Fruit fly (Drosophila melanogaster) whole organism, prepupa: ENCODE data around the gene Jon66Ci.

ENCODE experiments used
- Blimp-1 ChIP-seq: fragments of 200-800 bp; sonication (Bioruptor generic); optimal IDR thresholded peaks from 3 replicates; lab custom pipeline; 2017; ENCODE audit warnings: missing biosample characterization, missing genetic modification characterization, mild to moderate bottlenecking, moderate library complexity, missing genetic modification reagents
- CG10631 ChIP-seq: fragments of 200-800 bp; sonication (Bioruptor generic); optimal IDR thresholded peaks from 2 replicates; lab custom pipeline; 2016; ENCODE audit warnings: missing biosample characterization, missing genetic modification characterization
- CG10669 ChIP-seq: fragments of 200-800 bp; sonication (Bioruptor generic); optimal IDR thresholded peaks from 3 replicates; lab custom pipeline; 2018; ENCODE audit warnings: missing biosample characterization, mild to moderate bottlenecking, missing genetic modification characterization, moderate library complexity
- CG11294 ChIP-seq: fragments of 200-800 bp; sonication (Bioruptor generic); IDR thresholded peaks from 2 replicates; pipeline ENCODE4 v1.3.6; 2022; ENCODE audit warnings: missing biosample characterization, missing genetic modification characterization
- CG15336 ChIP-seq: fragments of 200-800 bp; sonication (Bioruptor generic); IDR thresholded peaks from 2 replicates; pipeline ENCODE4 v1.3.6; 2022; ENCODE audit warnings: missing biosample characterization, missing genetic modification characterization
- CG1621 ChIP-seq: fragments of 200-800 bp; sonication (Bioruptor generic); optimal IDR thresholded peaks from 3 replicates; lab custom pipeline; 2018; ENCODE audit warnings: missing biosample characterization, mild to moderate bottlenecking, missing genetic modification characterization
- CG3032 ChIP-seq: fragments of 200-800 bp; optimal IDR thresholded peaks from 2 replicates; lab custom pipeline; 2019; ENCODE audit warnings: missing biosample characterization, mild to moderate bottlenecking, missing genetic modification characterization, moderate library complexity
- CG3919 ChIP-seq: fragments of 200-800 bp; sonication (Bioruptor generic); optimal IDR thresholded peaks from 3 replicates; lab custom pipeline; 2016; ENCODE audit warnings: missing biosample characterization, missing genetic modification characterization
- CG6163 ChIP-seq: fragments of 200-800 bp; sonication (Bioruptor generic); IDR thresholded peaks from 3 replicates; pipeline ENCODE4 v1.3.6; 2022; ENCODE audit warnings: missing biosample characterization, missing genetic modification characterization
- CG6808 ChIP-seq: fragments of 200-800 bp; sonication (Bioruptor generic); optimal IDR thresholded peaks from 3 replicates; lab custom pipeline; 2017; ENCODE audit warnings: missing biosample characterization, missing genetic modification characterization, mild to moderate bottlenecking, moderate library complexity, missing genetic modification reagents
- CG6854 ChIP-seq: fragments of 200-800 bp; sonication (Bioruptor generic); optimal IDR thresholded peaks from 2 replicates; lab custom pipeline; 2017; ENCODE audit warnings: missing biosample characterization, mild to moderate bottlenecking, missing genetic modification characterization
- CG7368 ChIP-seq: fragments of 200-800 bp; sonication (Bioruptor generic); optimal IDR thresholded peaks from 3 replicates; lab custom pipeline; 2016; ENCODE audit warnings: missing biosample characterization, missing genetic modification characterization
- CG8119 ChIP-seq: fragments of 200-800 bp; sonication (Bioruptor generic); IDR thresholded peaks from 3 replicates; pipeline ENCODE4 v1.3.6; 2022; ENCODE audit warnings: missing biosample characterization, missing genetic modification characterization
- CG8319 ChIP-seq: fragments of 200-800 bp; sonication (Bioruptor generic); optimal IDR thresholded peaks from 3 replicates; lab custom pipeline; 2016; ENCODE audit warnings: missing biosample characterization, missing genetic modification characterization
- CG8632 ChIP-seq: fragments of 200-800 bp; sonication (Bioruptor generic); optimal IDR thresholded peaks from 3 replicates; lab custom pipeline; 2016; ENCODE audit warnings: missing biosample characterization, missing genetic modification characterization
- CG9139 ChIP-seq: fragments of 200-800 bp; sonication (Bioruptor generic); optimal IDR thresholded peaks from 3 replicates; lab custom pipeline; 2017; ENCODE audit warnings: missing biosample characterization, mild to moderate bottlenecking, missing genetic modification characterization
- Eip75B ChIP-seq: fragments of 200-800 bp; sonication (Bioruptor generic); optimal IDR thresholded peaks from 3 replicates; lab custom pipeline; 2016; ENCODE audit warnings: missing biosample characterization, missing genetic modification characterization
- Eip78C ChIP-seq: fragments of 200-800 bp; sonication (Bioruptor generic); peaks from one replicate; lab custom pipeline; 2016; ENCODE audit warnings: missing biosample characterization, missing genetic modification characterization
- Eip93F ChIP-seq: fragments of 200-800 bp; sonication (Bioruptor generic); optimal IDR thresholded peaks from 2 replicates; lab custom pipeline; 2016; ENCODE audit warnings: missing biosample characterization, mild to moderate bottlenecking, missing genetic modification characterization
- Ets21C ChIP-seq: fragments of 200-800 bp; sonication (Bioruptor generic); optimal IDR thresholded peaks from 3 replicates; lab custom pipeline; 2016; ENCODE audit warnings: missing biosample characterization, missing genetic modification characterization
- Ets96B ChIP-seq: fragments of 200-800 bp; optimal IDR thresholded peaks from 2 replicates; lab custom pipeline; 2019; ENCODE audit warnings: missing biosample characterization, mild to moderate bottlenecking, missing genetic modification characterization, moderate library complexity
- Hr38 ChIP-seq: sonication (Bioruptor generic); optimal IDR thresholded peaks from 2 replicates; lab custom pipeline; 2016; ENCODE audit warnings: missing biosample characterization, missing genetic modification characterization
- Hr39 ChIP-seq: fragments of 200-800 bp; sonication (Bioruptor generic); optimal IDR thresholded peaks from 2 replicates; lab custom pipeline; 2016; ENCODE audit warnings: missing biosample characterization, missing genetic modification characterization
- Hr4 ChIP-seq: fragments of 200-800 bp; sonication (Bioruptor generic); optimal IDR thresholded peaks from 3 replicates; lab custom pipeline; 2016; ENCODE audit warnings: missing biosample characterization, missing genetic modification characterization
- Lpt ChIP-seq: fragments of 200-800 bp; sonication (Bioruptor generic); optimal IDR thresholded peaks from 3 replicates; lab custom pipeline; 2016; ENCODE audit warnings: missing biosample characterization, missing genetic modification characterization
- Met ChIP-seq: fragments of 200-800 bp; sonication (Bioruptor generic); optimal IDR thresholded peaks from 3 replicates; lab custom pipeline; 2016; ENCODE audit warnings: missing biosample characterization, missing genetic modification characterization
- OdsH ChIP-seq: fragments of 200-800 bp; sonication (Bioruptor generic); optimal IDR thresholded peaks from 3 replicates; lab custom pipeline; 2016; ENCODE audit warnings: missing biosample characterization, missing genetic modification characterization
- Smox ChIP-seq: fragments of 200-800 bp; sonication (Bioruptor generic); optimal IDR thresholded peaks from 3 replicates; lab custom pipeline; 2016; ENCODE audit warnings: missing biosample characterization, missing genetic modification characterization
- Sox102F ChIP-seq: fragments of 200-800 bp; sonication (Bioruptor generic); optimal IDR thresholded peaks from 2 replicates; lab custom pipeline; 2016; ENCODE audit warnings: missing biosample characterization, mild to moderate bottlenecking, missing genetic modification characterization
- Sox14 ChIP-seq: fragments of 200-800 bp; sonication (Bioruptor generic); optimal IDR thresholded peaks from 3 replicates; lab custom pipeline; 2016; ENCODE audit warnings: missing biosample characterization, missing genetic modification characterization
- Sox15 ChIP-seq: fragments of 200-800 bp; sonication (Bioruptor generic); optimal IDR thresholded peaks from 3 replicates; lab custom pipeline; 2016; ENCODE audit warnings: missing biosample characterization, missing genetic modification characterization
- achi ChIP-seq: fragments of 200-800 bp; sonication (Bioruptor generic); optimal IDR thresholded peaks from 3 replicates; lab custom pipeline; 2016; ENCODE audit warnings: missing biosample characterization, missing genetic modification characterization
- cyc ChIP-seq: fragments of 200-800 bp; sonication (Bioruptor generic); optimal IDR thresholded peaks from 3 replicates; lab custom pipeline; 2016; ENCODE audit warnings: missing biosample characterization, missing genetic modification characterization
- eg ChIP-seq: fragments of 200-800 bp; sonication (Bioruptor generic); IDR thresholded peaks from 3 replicates; pipeline ENCODE4 v1.3.6; 2022; ENCODE audit warnings: missing biosample characterization, missing genetic modification characterization
- esn ChIP-seq: fragments of 200-800 bp; sonication (Bioruptor generic); optimal IDR thresholded peaks from 2 replicates; lab custom pipeline; 2016; ENCODE audit warnings: missing biosample characterization, mild to moderate bottlenecking, missing genetic modification characterization, moderate library complexity
- fkh ChIP-seq: fragments of 200-800 bp; sonication (Bioruptor generic); optimal IDR thresholded peaks from 3 replicates; lab custom pipeline; 2017; ENCODE audit warnings: missing biosample characterization, mild to moderate bottlenecking, missing genetic modification characterization, moderate library complexity
- lz ChIP-seq: fragments of 200-800 bp; sonication (Bioruptor generic); optimal IDR thresholded peaks from 3 replicates; lab custom pipeline; 2016; ENCODE audit warnings: missing biosample characterization, missing genetic modification characterization
- net ChIP-seq: fragments of 200-800 bp; sonication (Bioruptor generic); optimal IDR thresholded peaks from 3 replicates; lab custom pipeline; 2016; ENCODE audit warnings: missing biosample characterization, missing genetic modification characterization
- salr ChIP-seq, 2 experiments: fragments of 200-800 bp; sonication (Bioruptor generic); optimal IDR thresholded peaks; 3 replicates each; lab custom pipeline; 2016 to 2018; ENCODE audit warnings: missing biosample characterization in 2 of 2, missing genetic modification characterization in 2 of 2, mild to moderate bottlenecking in 1 of 2
- spab ChIP-seq: fragments of 200-800 bp; sonication (Bioruptor generic); optimal IDR thresholded peaks from 2 replicates; lab custom pipeline; 2017; ENCODE audit warnings: missing biosample characterization, mild to moderate bottlenecking, missing genetic modification characterization, missing genetic modification reagents
- ss ChIP-seq, 2 experiments: fragments of 200-800 bp; sonication (Bioruptor generic); optimal IDR thresholded peaks; 2 replicates in 1 of 2; 3 replicates in 1 of 2; lab custom pipeline; 2017 to 2018; ENCODE audit warnings: mild to moderate bottlenecking in 2 of 2, missing biosample characterization in 2 of 2, missing genetic modification characterization in 2 of 2, moderate library complexity in 1 of 2
- topi ChIP-seq: fragments of 200-800 bp; sonication (Bioruptor generic); optimal IDR thresholded peaks from 3 replicates; lab custom pipeline; 2016; ENCODE audit warnings: missing biosample characterization, missing genetic modification characterization
- vri ChIP-seq: fragments of 200-800 bp; sonication (Bioruptor generic); optimal IDR thresholded peaks from 3 replicates; lab custom pipeline; 2016; ENCODE audit warnings: missing biosample characterization, mild to moderate bottlenecking, missing genetic modification characterization

Gene Jon66Ci

dm6 chr3L:8358138-8358537 is 33.2 kb upstream of the Jon66Ci start (continued):
- peak; percentile 68 for TF ChIP-seq CG6808 (GFP tag; lab: Kevin White, UChicago)
- no peak for TF ChIP-seq CG9139 (GFP tag; lab: Kevin White, UChicago)
- no peak for TF ChIP-seq CG8632 (GFP tag; lab: Kevin White, UChicago)
- no peak for TF ChIP-seq CG3919 (GFP tag; lab: Kevin White, UChicago)
- no peak for TF ChIP-seq Lpt (GFP tag; lab: Kevin White, UChicago)
- no peak for TF ChIP-seq Eip75B (GFP tag; lab: Kevin White, UChicago)
- no peak for TF ChIP-seq topi (GFP tag; lab: Kevin White, UChicago)

dm6 chr3L:8358776-8359455 is 32.4 kb upstream of the Jon66Ci start:
- TF ChIP-seq spab (GFP tag; lab: Kevin White, UChicago) (no peak), CG6163 (GFP tag; lab: Robert Waterston, UW) (no peak), achi (GFP tag; lab: Kevin White, UChicago) (peak; percentile 84), vri (GFP tag; lab: Kevin White, UChicago) (peak; percentile 87), fkh (GFP tag; lab: Kevin White, UChicago) (peak; percentile 62), Eip78C (GFP tag; lab: Kevin White, UChicago) (peak; percentile 36), CG3032 (tag; lab: Kevin White, UChicago) (no peak), Met (no peak), OdsH (GFP tag; lab: Kevin White, UChicago) (no peak), Hr38 (GFP tag; lab: Kevin White, UChicago) (no peak)

- no peak for TF ChIP-seq cyc (GFP tag; lab: Kevin White, UChicago)
- peak; percentile 48 for TF ChIP-seq CG1621 (tag; lab: Kevin White, UChicago)
- no peak for TF ChIP-seq CG8632 (GFP tag; lab: Kevin White, UChicago)
- no peak for TF ChIP-seq Met
- TF ChIP-seq eg (GFP tag; lab: Robert Waterston, UW): peak; percentile 55; the same call in 2 of the 3 replicates
- no peak for TF ChIP-seq Hr39 (GFP tag; lab: Kevin White, UChicago)
- peak; percentile 25 for TF ChIP-seq CG3032 (tag; lab: Kevin White, UChicago)
- no peak for TF ChIP-seq Eip75B (GFP tag; lab: Kevin White, UChicago)
- no peak for TF ChIP-seq lz (GFP tag; lab: Kevin White, UChicago)
- TF ChIP-seq CG10669 (GFP tag; lab: Kevin White, UChicago): peak; percentile 59
- TF ChIP-seq CG15336 (GFP tag; lab: Robert Waterston, UW): no peak
- TF ChIP-seq CG9139 (GFP tag; lab: Kevin White, UChicago): peak; percentile 67
- peak; percentile 19 for TF ChIP-seq CG7368
- peak; percentile 78 to 89 for TF ChIP-seq ss (GFP tag; optimal IDR thresholded peaks at IDR 0.05; lab: Kevin White, UChicago)
- no peak for TF ChIP-seq Sox15 (GFP tag; lab: Kevin White, UChicago)
- peak; percentile 26 for TF ChIP-seq Lpt (GFP tag; lab: Kevin White, UChicago)
- TF ChIP-seq fkh (GFP tag; lab: Kevin White, UChicago): no peak
- no peak for TF ChIP-seq Ets21C (GFP tag; lab: Kevin White, UChicago)
- TF ChIP-seq topi (GFP tag; lab: Kevin White, UChicago): no peak
- peak; percentile 66 for TF ChIP-seq spab (GFP tag; lab: Kevin White, UChicago)
- no peak for TF ChIP-seq Hr38 (GFP tag; lab: Kevin White, UChicago)
- TF ChIP-seq CG3919 (GFP tag; lab: Kevin White, UChicago): no peak
- TF ChIP-seq CG8119 (GFP tag; lab: Robert Waterston, UW): peak; percentile 61; the same call in 2 of the 3 replicates
- TF ChIP-seq Smox: no peak
- peak; percentile 33; the same call in 2 of the 3 replicates for TF ChIP-seq CG6163 (GFP tag; lab: Robert Waterston, UW)
- peak; percentile 39 to 51 for TF ChIP-seq salr (GFP tag; optimal IDR thresholded peaks at IDR 0.05; lab: Kevin White, UChicago)
- no peak for TF ChIP-seq esn (GFP tag; lab: Kevin White, UChicago)
- no peak for TF ChIP-seq CG10631
- TF ChIP-seq CG6808 (GFP tag; lab: Kevin White, UChicago): peak; percentile 78
- TF ChIP-seq CG8319 (GFP tag; lab: Kevin White, UChicago): no peak
- peak; percentile 47 for TF ChIP-seq Ets96B (tag; lab: Kevin White, UChicago)
- no peak for TF ChIP-seq net (GFP tag; lab: Kevin White, UChicago)
- no peak for TF ChIP-seq Hr4 (GFP tag; lab: Kevin White, UChicago)
- TF ChIP-seq Eip78C (GFP tag; lab: Kevin White, UChicago): no peak
- TF ChIP-seq CG11294 (GFP tag; lab: Robert Waterston, UW): peak; percentile 8; the same call in 1 of the 2 replicates
- TF ChIP-seq Sox102F (GFP tag; lab: Kevin White, UChicago): no peak
- peak; percentile 44 for TF ChIP-seq Eip93F (GFP tag; lab: Kevin White, UChicago)
- TF ChIP-seq CG6854 (GFP tag; lab: Kevin White, UChicago): no peak
- no peak for TF ChIP-seq Sox14 (GFP tag; lab: Kevin White, UChicago)
- TF ChIP-seq Blimp-1: no peak
Measured at dm6 chr3L:8360063-8360642, 31.2 kb upstream of the Jon66Ci start.
